Fruit fly (Drosophila melanogaster) whole organism, embryonic: ENCODE data around the gene clumsy.

ENCODE experiments used
- Ada2b ChIP-seq: fragments of 200-800 bp; sonication (Bioruptor generic); IDR thresholded peaks from 2 replicates; pipeline ENCODE4 v1.3.6; 2022; ENCODE audit warnings: missing biosample characterization, missing genetic modification characterization
- Adf1 ChIP-seq: fragments of 200-800 bp; sonication (Bioruptor generic); IDR thresholded peaks from 2 replicates; pipeline ENCODE4 v1.3.6; 2022; ENCODE audit warnings: missing biosample characterization, missing genetic modification characterization
- Bgb ChIP-seq: fragments of 200-800 bp; sonication (Bioruptor generic); IDR thresholded peaks from 2 replicates; pipeline ENCODE4 v1.3.6; 2022; ENCODE audit warnings: missing biosample characterization, missing genetic modification characterization; ENCODE audit not compliant: partially characterized antibody
- CG10321 ChIP-seq: fragments of 200-800 bp; sonication (Bioruptor generic); IDR thresholded peaks from 2 replicates; pipeline ENCODE4 v1.3.6; 2022; ENCODE audit warnings: missing biosample characterization, missing genetic modification characterization
- CG12071 ChIP-seq: fragments of 200-800 bp; sonication (Bioruptor generic); optimal IDR thresholded peaks from 3 replicates; lab custom pipeline; 2018; ENCODE audit warnings: missing biosample characterization, mild to moderate bottlenecking, missing genetic modification characterization
- CG12155 ChIP-seq: fragments of 200-800 bp; sonication (Bioruptor generic); optimal IDR thresholded peaks from 3 replicates; lab custom pipeline; 2016; ENCODE audit warnings: missing biosample characterization, missing genetic modification characterization
- CG1233 ChIP-seq: fragments of 200-800 bp; sonication (Bioruptor generic); optimal IDR thresholded peaks from 4 replicates; lab custom pipeline; 2018; ENCODE audit warnings: missing biosample characterization, mild to moderate bottlenecking, missing genetic modification characterization
- CG12659 ChIP-seq: fragments of 200-800 bp; sonication (Bioruptor generic); optimal IDR thresholded peaks from 3 replicates; lab custom pipeline; 2017; ENCODE audit warnings: mild to moderate bottlenecking, missing biosample characterization, missing genetic modification reagents, missing genetic modification characterization
- CG15269 ChIP-seq: fragments of 200-800 bp; sonication (Bioruptor generic); optimal IDR thresholded peaks from 2 replicates; lab custom pipeline; 2018; ENCODE audit warnings: missing biosample characterization, mild to moderate bottlenecking, missing genetic modification characterization, moderate library complexity
- CG15514 ChIP-seq: fragments of 200-800 bp; sonication (Bioruptor generic); optimal IDR thresholded peaks from 3 replicates; lab custom pipeline; 2017; ENCODE audit warnings: missing biosample characterization, missing genetic modification characterization, mild to moderate bottlenecking, moderate library complexity, missing genetic modification reagents
- CG17568 ChIP-seq: fragments of 200-800 bp; sonication (Bioruptor generic); optimal IDR thresholded peaks from 2 replicates; lab custom pipeline; 2018; ENCODE audit warnings: missing biosample characterization, mild to moderate bottlenecking, missing genetic modification characterization, moderate library complexity
- CG1792 ChIP-seq: fragments of 200-800 bp; sonication (Bioruptor generic); optimal IDR thresholded peaks from 2 replicates; lab custom pipeline; 2016; ENCODE audit warnings: missing biosample characterization, missing genetic modification characterization
- CG2202 ChIP-seq: fragments of 200-800 bp; sonication (Bioruptor generic); optimal IDR thresholded peaks from 2 replicates; lab custom pipeline; 2018; ENCODE audit warnings: missing biosample characterization, mild to moderate bottlenecking, missing genetic modification characterization
- CG34422 ChIP-seq: fragments of 200-800 bp; sonication (Bioruptor generic); IDR thresholded peaks from 3 replicates; pipeline ENCODE4 v1.3.6; 2022; ENCODE audit warnings: missing biosample characterization, missing genetic modification characterization
- CG6254 ChIP-seq: fragments of 200-800 bp; sonication (Bioruptor generic); optimal IDR thresholded peaks from 3 replicates; lab custom pipeline; 2017; ENCODE audit warnings: mild to moderate bottlenecking, missing biosample characterization, missing genetic modification reagents, missing genetic modification characterization
- CG7963 ChIP-seq: fragments of 200-800 bp; sonication (Bioruptor generic); IDR thresholded peaks from 3 replicates; pipeline ENCODE4 v1.3.6; 2022; ENCODE audit warnings: missing biosample characterization, missing genetic modification characterization; ENCODE audit not compliant: partially characterized antibody
- CG8089 ChIP-seq: fragments of 200-800 bp; sonication (Bioruptor generic); optimal IDR thresholded peaks from 3 replicates; lab custom pipeline; 2016; ENCODE audit warnings: missing biosample characterization, missing genetic modification characterization
- CG8478 ChIP-seq: fragments of >200 bp; optimal IDR thresholded peaks from 2 replicates; lab custom pipeline; 2018
- CG8924 ChIP-seq: fragments of 200-800 bp; optimal IDR thresholded peaks from 3 replicates; lab custom pipeline; 2019; ENCODE audit warnings: missing biosample characterization, mild to moderate bottlenecking, missing genetic modification characterization, moderate library complexity
- CG9932 ChIP-seq: fragments of 200-800 bp; sonication (Bioruptor generic); IDR thresholded peaks from 2 replicates; pipeline ENCODE4 v1.3.6; 2022; ENCODE audit warnings: missing biosample characterization, missing genetic modification characterization
- CoRest ChIP-seq: fragments of 200-800 bp; sonication (Bioruptor generic); optimal IDR thresholded peaks from 3 replicates; lab custom pipeline; 2018; ENCODE audit warnings: missing biosample characterization, mild to moderate bottlenecking, missing genetic modification characterization, moderate library complexity
- Dbx ChIP-seq: fragments of 200-800 bp; sonication (Bioruptor generic); IDR thresholded peaks from 3 replicates; pipeline ENCODE4 v1.3.6; 2022; ENCODE audit warnings: missing biosample characterization, missing genetic modification characterization
- Dll ChIP-seq: fragments of 200-800 bp; sonication (Bioruptor generic); IDR thresholded peaks from 4 replicates; pipeline ENCODE4 v1.3.6; 2022; ENCODE audit warnings: missing biosample characterization, missing genetic modification characterization; ENCODE audit not compliant: partially characterized antibody
- Dref ChIP-seq: fragments of 200-800 bp; sonication (Bioruptor generic); IDR thresholded peaks from 2 replicates; pipeline ENCODE4 v1.3.6; 2022; ENCODE audit warnings: missing biosample characterization, missing genetic modification characterization
- ERR ChIP-seq: fragments of 200-800 bp; sonication (Bioruptor generic); optimal IDR thresholded peaks from 2 replicates; lab custom pipeline; 2016; ENCODE audit warnings: missing biosample characterization, missing genetic modification characterization
- Elba2 ChIP-seq: fragments of 200-800 bp; sonication (Bioruptor generic); optimal IDR thresholded peaks from 3 replicates; lab custom pipeline; 2016; ENCODE audit warnings: missing biosample characterization, missing genetic modification characterization
- Fer3 ChIP-seq: fragments of 200-800 bp; sonication (Bioruptor generic); optimal IDR thresholded peaks from 2 replicates; lab custom pipeline; 2018; ENCODE audit warnings: missing biosample characterization, mild to moderate bottlenecking, missing genetic modification characterization, moderate library complexity
- Meics ChIP-seq: fragments of 200-800 bp; sonication (Bioruptor generic); optimal IDR thresholded peaks from 2 replicates; lab custom pipeline; 2017; ENCODE audit warnings: missing biosample characterization, mild to moderate bottlenecking, missing genetic modification characterization
- Nf-YC ChIP-seq: fragments of 200-800 bp; optimal IDR thresholded peaks from 3 replicates; lab custom pipeline; 2019; ENCODE audit warnings: missing biosample characterization, mild to moderate bottlenecking, missing genetic modification characterization, moderate library complexity
- Pdp1 ChIP-seq, 2 experiments: fragments of 200-800 bp; sonication (Bioruptor generic); optimal IDR thresholded peaks; 3 replicates each; lab custom pipeline; 2016; ENCODE audit warnings: missing biosample characterization in 2 of 2, missing genetic modification characterization in 2 of 2, mild to moderate bottlenecking in 1 of 2, moderate library complexity in 1 of 2
- Scr ChIP-seq: fragments of 200-800 bp; sonication (Bioruptor generic); IDR thresholded peaks from 2 replicates; pipeline ENCODE4 v1.3.6; 2022; ENCODE audit warnings: missing biosample characterization, missing genetic modification characterization; ENCODE audit not compliant: partially characterized antibody
- Sox100B ChIP-seq: fragments of 200-800 bp; sonication (Bioruptor generic); optimal IDR thresholded peaks from 3 replicates; lab custom pipeline; 2018; ENCODE audit warnings: missing biosample characterization, mild to moderate bottlenecking, missing genetic modification characterization
- Sry-δ ChIP-seq: fragments of 200-800 bp; sonication (Bioruptor generic); optimal IDR thresholded peaks from 2 replicates; lab custom pipeline; 2016; ENCODE audit warnings: missing biosample characterization, missing genetic modification characterization
- Ssrp ChIP-seq: fragments of 200-800 bp; sonication (Bioruptor generic); optimal IDR thresholded peaks from 2 replicates; lab custom pipeline; 2018; ENCODE audit warnings: missing biosample characterization, mild to moderate bottlenecking, missing genetic modification characterization, moderate library complexity
- ase ChIP-seq: fragments of 200-800 bp; sonication (Bioruptor generic); IDR thresholded peaks from 3 replicates; pipeline ENCODE4 v1.3.6; 2022; ENCODE audit warnings: missing biosample characterization, missing genetic modification characterization
- chm ChIP-seq: fragments of 200-800 bp; sonication (Bioruptor generic); IDR thresholded peaks from 2 replicates; pipeline ENCODE4 v1.3.6; 2022; ENCODE audit warnings: missing biosample characterization, missing genetic modification characterization
- dati ChIP-seq: fragments of 200-800 bp; sonication (Bioruptor generic); IDR thresholded peaks from 2 replicates; pipeline ENCODE4 v1.3.6; 2022; ENCODE audit warnings: missing biosample characterization, missing genetic modification characterization
- dmrt11E ChIP-seq: fragments of 200-800 bp; sonication (Bioruptor generic); optimal IDR thresholded peaks from 3 replicates; lab custom pipeline; 2018; ENCODE audit warnings: missing biosample characterization, mild to moderate bottlenecking, missing genetic modification characterization, moderate library complexity
- eve ChIP-seq, 2 experiments: fragments of >200 bp; optimal IDR thresholded peaks; 2 replicates each; lab custom pipeline; 2017; ENCODE audit warnings: missing biosample characterization in 2 of 2, missing genetic modification characterization in 2 of 2
- gcm2 ChIP-seq: fragments of 200-800 bp; sonication (Bioruptor generic); optimal IDR thresholded peaks from 2 replicates; lab custom pipeline; 2016; ENCODE audit warnings: missing biosample characterization, missing genetic modification characterization
- gro ChIP-seq: fragments of 200-800 bp; sonication (Bioruptor generic); optimal IDR thresholded peaks from 2 replicates; lab custom pipeline; 2016; ENCODE audit warnings: missing biosample characterization, missing genetic modification characterization
- hb ChIP-seq: fragments of 200-800 bp; sonication (Bioruptor generic); IDR thresholded peaks from 3 replicates; pipeline ENCODE4 v1.3.6; 2022; ENCODE audit warnings: missing biosample characterization, missing genetic modification characterization; ENCODE audit not compliant: partially characterized antibody
- knrl ChIP-seq: fragments of 200-800 bp; sonication (Bioruptor generic); IDR thresholded peaks from 3 replicates; pipeline ENCODE4 v1.3.6; 2022; ENCODE audit warnings: missing biosample characterization, missing genetic modification characterization; ENCODE audit not compliant: partially characterized antibody
- mirr ChIP-seq: fragments of 200-800 bp; sonication (Bioruptor generic); optimal IDR thresholded peaks from 3 replicates; lab custom pipeline; 2018; ENCODE audit warnings: missing biosample characterization, mild to moderate bottlenecking, missing genetic modification characterization
- otp ChIP-seq: fragments of 200-800 bp; sonication (Bioruptor generic); IDR thresholded peaks from 3 replicates; pipeline ENCODE4, ENCODE4 v1.3.6; 2022; ENCODE audit warnings: missing biosample characterization, missing genetic modification characterization
- p53 ChIP-seq: fragments of 200-800 bp; sonication (Bioruptor generic); optimal IDR thresholded peaks from 2 replicates; lab custom pipeline; 2016; ENCODE audit warnings: missing biosample characterization, missing genetic modification characterization
- run ChIP-seq: fragments of 200-800 bp; sonication (Bioruptor generic); optimal IDR thresholded peaks from 3 replicates; lab custom pipeline; 2018; ENCODE audit warnings: missing biosample characterization, mild to moderate bottlenecking, missing genetic modification characterization
- tup ChIP-seq: fragments of 200-800 bp; sonication (Bioruptor generic); optimal IDR thresholded peaks from 2 replicates; lab custom pipeline; 2016; ENCODE audit warnings: missing biosample characterization, mild to moderate bottlenecking, missing genetic modification characterization, moderate library complexity
- yki ChIP-seq: fragments of >200 bp; optimal IDR thresholded peaks from 3 replicates; lab custom pipeline; 2018
- zen2 ChIP-seq: fragments of 200-800 bp; sonication (Bioruptor generic); IDR thresholded peaks from 3 replicates; pipeline ENCODE4 v1.3.6; 2022; ENCODE audit warnings: missing biosample characterization, missing genetic modification characterization; ENCODE audit not compliant: partially characterized antibody

Gene clumsy

DNA sequence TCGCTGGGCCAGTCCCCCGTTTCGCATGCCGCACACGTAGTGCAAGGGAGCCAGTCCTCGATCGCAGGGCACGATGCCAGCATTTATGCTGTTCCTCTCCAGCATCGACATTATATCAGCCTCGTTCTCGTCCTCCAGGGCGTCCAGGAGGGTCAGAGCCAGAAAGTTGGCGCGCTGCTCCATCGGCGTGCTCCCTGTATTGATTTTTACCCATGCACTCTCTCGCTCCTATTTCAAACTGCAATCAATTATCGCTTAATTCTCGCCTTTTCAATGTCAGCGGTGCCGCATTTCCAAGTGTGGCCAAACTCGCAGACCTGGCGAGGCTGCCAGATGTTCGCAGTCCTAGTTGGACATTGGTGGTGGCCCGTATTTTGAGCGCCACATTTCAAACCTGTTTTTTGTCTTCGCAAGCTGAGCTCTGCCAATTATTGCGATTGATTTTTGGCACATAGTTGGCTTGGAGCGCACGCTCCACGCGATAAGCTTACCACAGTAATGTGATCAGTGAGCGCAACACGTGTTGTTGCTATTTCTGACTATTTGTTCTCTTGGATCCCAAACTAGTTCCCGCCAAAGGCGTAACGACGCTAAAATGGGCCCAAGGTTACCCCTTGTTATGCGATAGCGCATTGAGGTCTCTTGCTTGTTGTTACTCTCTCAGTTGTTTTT lies 12.1 kb downstream of the clumsy start, which contains the start of gene CG8679 (continued):
- TF ChIP-seq gcm2 (GFP tag; lab: Kevin White, UChicago) (no peak), Dbx (no peak), ase (GFP tag; lab: Robert Waterston, UW) (no peak), zen2 (no peak), p53 (GFP tag; lab: Kevin White, UChicago) (no peak), CG15269 (tag; lab: Kevin White, UChicago) (no peak), CG17568 (GFP tag; lab: Kevin White, UChicago) (no peak), run (tag; lab: Kevin White, UChicago) (no peak), otp (GFP tag; lab: Robert Waterston, UW) (peak; percentile 54; the same call in 1 of the 3 replicates), hb (no peak), CG1792 (no peak), CG34422 (GFP tag; lab: Robert Waterston, UW) (no peak), dati (no peak), CG10321 (GFP tag; lab: Robert Waterston, UW) (no peak), CG6254 (no peak), CG9932 (GFP tag; lab: Robert Waterston, UW) (0 out of 2 replicates have a peak, but pooled peaks have one; percentile 25), Sox100B (GFP tag; lab: Kevin White, UChicago) (no peak), CG8478 (lab: Kevin White, UChicago) (no peak), Meics (GFP tag; lab: Kevin White, UChicago) (no peak), dmrt11E (no peak), CG2202 (tag; lab: Kevin White, UChicago) (no peak), Ada2b (no peak), CG8089 (GFP tag; lab: Kevin White, UChicago) (no peak), Fer3 (tag; lab: Kevin White, UChicago) (no peak), CG15514 (GFP tag; lab: Kevin White, UChicago) (peak; percentile 98), Ssrp (no peak), Dll (GFP tag; lab: Robert Waterston, UW) (peak; percentile 48; the same call in 1 of the 4 replicates), gro (peak; percentile 19), ERR (GFP tag; lab: Kevin White, UChicago) (peak; percentile 8), yki (lab: Kevin White, UChicago) (no peak), CG12659 (GFP tag; lab: Kevin White, UChicago) (peak; percentile 45), CG7963 (GFP tag; lab: Robert Waterston, UW) (peak; percentile 6; the same call in 1 of the 3 replicates), tup (GFP tag; lab: Kevin White, UChicago) (no peak), mirr (GFP tag; lab: Kevin White, UChicago) (peak; percentile 77), CG12071 (GFP tag; lab: Kevin White, UChicago) (no peak), CoRest (tag; lab: Kevin White, UChicago) (peak; percentile 38), Bgb (GFP tag; lab: Robert Waterston, UW) (peak; percentile 39; the same call in 1 of the 2 replicates), knrl (peak; percentile 46), CG8924 (tag; lab: Kevin White, UChicago) (peak; percentile 16), CG1233 (GFP tag; lab: Kevin White, UChicago) (no peak), Elba2 (GFP tag; lab: Kevin White, UChicago) (peak; percentile 67), CG12155 (GFP tag; lab: Kevin White, UChicago) (peak; percentile 4), Pdp1 (GFP tag; optimal IDR thresholded peaks at IDR 0.05; lab: Kevin White, UChicago) (peak in 1 of 2 experiments; percentile 91), eve (GFP tag; optimal IDR thresholded peaks at IDR 0.05; lab: Kevin White, UChicago) (no peak), Scr (peak; percentile 46), Nf-YC (tag; lab: Kevin White, UChicago) (peak; percentile 34), chm (GFP tag; lab: Robert Waterston, UW) (0 out of 2 replicates have a peak, but pooled peaks have one; percentile 26), Sry-δ (GFP tag; lab: Kevin White, UChicago) (peak; percentile 73), Dref (GFP tag; lab: Robert Waterston, UW) (peak; percentile 35), Adf1 (GFP tag; lab: Robert Waterston, UW) (no peak)
